Fruit fly (Drosophila melanogaster): ENCODE measurements around the gene CG10657.

CG10657 gene

DNA sequence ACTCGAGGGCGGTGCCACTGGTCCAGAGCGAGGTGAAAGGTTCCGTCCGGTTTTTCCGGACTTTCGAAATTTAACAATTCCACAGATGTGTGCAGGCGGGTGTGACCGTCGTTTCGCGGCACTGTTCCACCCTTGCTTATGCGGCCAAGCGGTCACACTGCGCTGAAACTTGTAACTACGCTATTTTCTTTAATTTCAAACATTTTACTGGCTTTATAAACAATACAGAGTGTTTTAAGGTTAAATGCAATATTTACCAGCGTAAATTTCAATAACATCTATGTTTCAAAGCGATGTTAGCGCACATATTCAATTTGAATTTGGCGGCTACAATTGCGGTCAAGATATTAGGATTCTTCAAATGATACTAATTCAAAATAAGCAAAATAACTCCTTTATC, 33.0 kb upstream of the CG10657 start, which contains the start of gene nst (continued):
- TF ChIP-seq CG2129 (GFP tag; IDR thresholded peaks at IDR 0.05; ENCODE audit: partially characterized antibody): no peak
- TF ChIP-seq sr (GFP tag; IDR thresholded peaks at IDR 0.05): no peak
- peak; percentile 23 for TF ChIP-seq HmgD (GFP tag; optimal IDR thresholded peaks at IDR 0.05)
- no peak for TF ChIP-seq insv (GFP tag; optimal IDR thresholded peaks at IDR 0.05)
- no peak for TF ChIP-seq MESR4 (GFP tag; optimal IDR thresholded peaks at IDR 0.05)
- TF ChIP-seq dmrt99B (tag; optimal IDR thresholded peaks at IDR 0.05): no peak
- TF ChIP-seq Kr (GFP tag; optimal IDR thresholded peaks at IDR 0.05): no peak
- no peak for TF ChIP-seq CG4854 (GFP tag; optimal IDR thresholded peaks at IDR 0.05)
- peak; percentile 44 for TF ChIP-seq stwl (tag; optimal IDR thresholded peaks at IDR 0.05)
- no peak for TF ChIP-seq CG10147 (GFP tag; optimal IDR thresholded peaks at IDR 0.05)
- 0 out of 3 replicates have a peak, but pooled peaks have one; percentile 9 for TF ChIP-seq row (GFP tag; IDR thresholded peaks at IDR 0.05)
- no peak for TF ChIP-seq br (optimal IDR thresholded peaks at IDR 0.05)
- no peak for TF ChIP-seq BtbVII (GFP tag; optimal IDR thresholded peaks at IDR 0.05)
- no peak for TF ChIP-seq wor (GFP tag; IDR thresholded peaks at IDR 0.05)
- no peak for TF ChIP-seq hbn (GFP tag; IDR thresholded peaks at IDR 0.05; ENCODE audit: partially characterized antibody)
- TF ChIP-seq CG17568 (GFP tag; optimal IDR thresholded peaks at IDR 0.05): no peak
- TF ChIP-seq stc (GFP tag; IDR thresholded peaks at IDR 0.05): no peak
- no peak for TF ChIP-seq CG15073 (GFP tag; optimal IDR thresholded peaks at IDR 0.05)
- no peak for TF ChIP-seq pum (GFP tag; optimal IDR thresholded peaks at IDR 0.05)
- no peak for TF ChIP-seq CG8765 (GFP tag; IDR thresholded peaks at IDR 0.05)
- no peak for TF ChIP-seq Camta (GFP tag; optimal IDR thresholded peaks at IDR 0.05)
- no peak for TF ChIP-seq HHEX (GFP tag; optimal IDR thresholded peaks at IDR 0.05)
- TF ChIP-seq grau (tag; optimal IDR thresholded peaks at IDR 0.05): peak; percentile 16
- TF ChIP-seq CG6272 (GFP tag; IDR thresholded peaks at IDR 0.05): no peak
- TF ChIP-seq en (GFP tag; optimal IDR thresholded peaks at IDR 0.05): no peak
- no peak for TF ChIP-seq CG15601 (tag; optimal IDR thresholded peaks at IDR 0.05)
- TF ChIP-seq knrl (GFP tag; IDR thresholded peaks at IDR 0.05; ENCODE audit: partially characterized antibody): no peak
- TF ChIP-seq tll (GFP tag; optimal IDR thresholded peaks at IDR 0.05): no peak
- TF ChIP-seq E2f1 (GFP tag; IDR thresholded peaks at IDR 0.05): no peak
- TF ChIP-seq croc (GFP tag; conservative IDR thresholded peaks at IDR 0.05): no peak
- TF ChIP-seq Scr (GFP tag; IDR thresholded peaks at IDR 0.05; ENCODE audit: partially characterized antibody): peak; percentile 40
- no peak for TF ChIP-seq CG13123 (GFP tag; optimal IDR thresholded peaks at IDR 0.05)
- no peak for TF ChIP-seq zen2 (GFP tag; IDR thresholded peaks at IDR 0.05; ENCODE audit: partially characterized antibody)
- no peak for TF ChIP-seq CG12219 (GFP tag; optimal IDR thresholded peaks at IDR 0.05)
- TF ChIP-seq CG6791 (GFP tag; IDR thresholded peaks at IDR 0.05; ENCODE audit: partially characterized antibody): no peak
- no peak for TF ChIP-seq gcm (GFP tag; optimal IDR thresholded peaks at IDR 0.05)
- no peak for TF ChIP-seq CG8924 (tag; optimal IDR thresholded peaks at IDR 0.05)
- no peak for TF ChIP-seq org-1 (GFP tag; optimal IDR thresholded peaks at IDR 0.05)
- peak; percentile 31 for TF ChIP-seq CG12659 (GFP tag; optimal IDR thresholded peaks at IDR 0.05)
- TF ChIP-seq Nf-YB (GFP tag; optimal IDR thresholded peaks at IDR 0.05): no peak
- TF ChIP-seq Dfd (GFP tag; optimal IDR thresholded peaks at IDR 0.05): no peak
- TF ChIP-seq mirr (GFP tag; optimal IDR thresholded peaks at IDR 0.05): no peak
- peak; percentile 32 for TF ChIP-seq CG2116 (GFP tag; optimal IDR thresholded peaks at IDR 0.05)
- TF ChIP-seq CG7357 (GFP tag; IDR thresholded peaks at IDR 0.05): no peak
- no peak for TF ChIP-seq eve (GFP tag; optimal IDR thresholded peaks at IDR 0.05)
- TF ChIP-seq CG11696 (GFP tag; IDR thresholded peaks at IDR 0.05): peak; percentile 94
- no peak for TF ChIP-seq CG32767 (GFP tag; IDR thresholded peaks at IDR 0.05)
- TF ChIP-seq CG17829 (tag; optimal IDR thresholded peaks at IDR 0.05): no peak
- TF ChIP-seq inv (GFP tag; IDR thresholded peaks at IDR 0.05; ENCODE audit: partially characterized antibody): no peak
- no peak for TF ChIP-seq tgo (GFP tag; IDR thresholded peaks at IDR 0.05)
- TF ChIP-seq oc (tag; optimal IDR thresholded peaks at IDR 0.05): no peak

Measured in whole organism, embryonic.